Worm (Caenorhabditis elegans): ENCODE data around the gene srw-32.

Gene srw-32

DNA sequence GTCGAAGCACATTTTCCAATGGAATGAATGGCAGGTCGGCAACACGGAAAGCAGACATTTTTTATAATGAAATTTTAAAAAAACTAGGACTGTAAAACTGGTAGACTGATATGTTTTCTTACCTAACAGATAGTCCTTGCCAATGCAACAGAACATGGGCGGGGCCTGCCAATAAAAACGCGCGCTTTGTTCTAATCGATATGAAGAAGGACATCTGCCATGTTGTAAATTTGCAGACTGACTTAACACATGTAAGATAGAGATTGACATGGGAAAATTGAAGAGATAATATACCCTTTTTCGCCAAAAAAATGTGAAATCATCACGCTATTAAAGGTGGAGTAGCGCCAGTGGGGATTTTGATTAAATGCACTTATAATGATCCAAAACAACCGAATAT lies 44.2 kb downstream of the srw-32 start, which contains the start of gene C38D9.8:
TSS of gene C38D9.8 (minus strand) at position 101 of the 400 bp plus-strand sequence.
- no peak for TF ChIP-seq C08G9.2 (tag; optimal IDR thresholded peaks at IDR 0.05)
- TF ChIP-seq unc-3 (GFP tag; conservative IDR thresholded peaks at IDR 0.05) = no peak
- no peak for TF ChIP-seq unc-3 (tag; optimal IDR thresholded peaks at IDR 0.05)
- no peak for TF ChIP-seq sox-2 (GFP tag; IDR thresholded peaks at IDR 0.05)
- no peak for TF ChIP-seq syd-9 (tag; optimal IDR thresholded peaks at IDR 0.05)
- no peak for TF ChIP-seq pag-3 (tag; optimal IDR thresholded peaks at IDR 0.05; ENCODE audit: borderline replicate concordance)
- no peak for TF ChIP-seq hlh-30 (tag; optimal IDR thresholded peaks at IDR 0.05; ENCODE audit: insufficient read depth)
- no peak for TF ChIP-seq pqm-1 (tag; optimal IDR thresholded peaks at IDR 0.05)
- TF ChIP-seq rnt-1 (tag; optimal IDR thresholded peaks at IDR 0.05) = no peak
- no peak for TF ChIP-seq Y22D7AL.16 (tag; optimal IDR thresholded peaks at IDR 0.05)
- TF ChIP-seq eyg-1 (tag; optimal IDR thresholded peaks at IDR 0.05) = no peak
- TF ChIP-seq odd-2 (tag; optimal IDR thresholded peaks at IDR 0.05) = no peak
- no peak for TF ChIP-seq npax-4 (tag; optimal IDR thresholded peaks at IDR 0.05)
- TF ChIP-seq elt-4 (tag; optimal IDR thresholded peaks at IDR 0.05) = no peak
- TF ChIP-seq hlh-13 (GFP tag; optimal IDR thresholded peaks at IDR 0.05) = no peak
- TF ChIP-seq ceh-30 (tag; optimal IDR thresholded peaks at IDR 0.05) = no peak
- TF ChIP-seq tbx-7 (tag; optimal IDR thresholded peaks at IDR 0.05) = no peak

DNA sequence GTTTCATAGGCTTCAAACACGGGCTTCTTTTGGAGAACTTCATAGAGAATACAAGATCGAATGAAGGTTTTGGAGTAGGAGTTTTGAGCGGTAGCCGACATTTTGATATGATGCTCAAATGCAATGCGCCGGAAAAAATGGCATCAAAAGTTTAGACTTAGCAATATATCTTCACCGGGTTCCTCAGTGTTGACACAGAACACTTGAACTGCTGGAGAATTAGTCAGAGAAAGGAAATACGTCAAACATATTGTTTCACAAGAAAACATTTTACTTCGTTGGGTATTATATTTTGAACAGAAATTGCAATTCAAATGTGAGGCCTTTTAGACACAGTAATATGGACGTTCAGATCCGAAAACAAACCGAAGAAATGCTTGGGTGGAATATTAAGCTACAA lies 49.8 kb downstream of the srw-32 start, which contains the start of gene fbxa-174:
TSS of gene fbxa-174 (minus strand) at position 101 of the 400 bp plus-strand sequence.
- TF ChIP-seq che-1 (tag; optimal IDR thresholded peaks at IDR 0.05) (no peak), K02D7.2 (tag; optimal IDR thresholded peaks at IDR 0.05) (no peak), ceh-31 (tag; optimal IDR thresholded peaks at IDR 0.05) (no peak), ceh-30 (tag; optimal IDR thresholded peaks at IDR 0.05) (no peak), hlh-15 (tag; optimal IDR thresholded peaks at IDR 0.05) (no peak), ref-2 (tag; optimal IDR thresholded peaks at IDR 0.05) (no peak), ets-4 (tag; optimal IDR thresholded peaks at IDR 0.05) (no peak), hlh-30 (tag; optimal IDR thresholded peaks at IDR 0.05; ENCODE audit: insufficient read depth) (no peak), ceh-9 (tag; optimal IDR thresholded peaks at IDR 0.05) (no peak), Y22D7AL.16 (tag; optimal IDR thresholded peaks at IDR 0.05) (no peak), C08G9.2 (tag; optimal IDR thresholded peaks at IDR 0.05) (no peak), unc-3 (GFP tag; conservative IDR thresholded peaks at IDR 0.05) (no peak), unc-3 (tag; optimal IDR thresholded peaks at IDR 0.05) (no peak), pqm-1 (tag; optimal IDR thresholded peaks at IDR 0.05) (no peak), fkh-6 (tag; optimal IDR thresholded peaks at IDR 0.05) (no peak), elt-4 (tag; optimal IDR thresholded peaks at IDR 0.05) (no peak)

DNA sequence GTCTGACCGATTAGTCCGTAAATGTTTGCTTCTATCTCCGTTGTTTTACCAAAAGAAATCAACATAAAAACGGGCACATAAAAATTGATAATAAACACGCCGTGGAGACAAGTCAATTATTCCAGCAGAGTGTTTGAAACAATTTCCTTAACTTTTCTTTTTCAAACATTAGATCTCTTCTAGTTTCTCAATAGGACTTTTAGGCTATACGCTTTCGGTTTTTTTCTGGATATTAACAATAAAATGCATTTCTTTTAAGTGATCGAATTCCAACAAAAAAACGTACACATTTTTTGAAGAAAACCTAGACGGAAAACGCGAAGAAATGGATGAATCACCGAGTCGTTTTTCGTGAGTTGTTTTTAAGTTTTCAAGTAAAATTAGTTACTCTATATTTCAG lies 50.4 kb downstream of the srw-32 start, which contains the start of gene fbxa-172:
TSS of gene fbxa-172 (plus strand) at position 301 of the 400 bp plus-strand sequence.
- TF ChIP-seq che-1 (tag; optimal IDR thresholded peaks at IDR 0.05) (no peak), unc-55 (GFP tag; optimal IDR thresholded peaks at IDR 0.05) (no peak), pqm-1 (tag; optimal IDR thresholded peaks at IDR 0.05) (no peak), fax-1 (tag; optimal IDR thresholded peaks at IDR 0.05) (no peak), lin-11 (tag; optimal IDR thresholded peaks at IDR 0.05) (no peak), hlh-30 (tag; optimal IDR thresholded peaks at IDR 0.05; ENCODE audit: insufficient read depth) (no peak), ceh-19 (GFP tag; optimal IDR thresholded peaks at IDR 0.05) (no peak), K09A11.1 (tag; optimal IDR thresholded peaks at IDR 0.05; ENCODE audit: insufficient read depth) (no peak), dmd-4 (tag; optimal IDR thresholded peaks at IDR 0.05; ENCODE audit: borderline replicate concordance) (no peak), zip-5 (tag; optimal IDR thresholded peaks at IDR 0.05) (no peak), unc-3 (GFP tag; conservative IDR thresholded peaks at IDR 0.05) (no peak), unc-3 (tag; optimal IDR thresholded peaks at IDR 0.05) (no peak)

Measured in whole organism, late embryonic.